Fruit fly (Drosophila melanogaster): ENCODE measurements around the gene tHMG1.

dm6 chr3R:22497025-22497424, 5.4 kb downstream of the tHMG1 start, which contains the start of gene Octbeta1R:
- TF ChIP-seq OdsH (GFP tag; optimal IDR thresholded peaks at IDR 0.05): no peak
- no peak for TF ChIP-seq CG6808 (GFP tag; optimal IDR thresholded peaks at IDR 0.05)
- TF ChIP-seq achi (GFP tag; optimal IDR thresholded peaks at IDR 0.05): no peak
- no peak for TF ChIP-seq CG3919 (GFP tag; optimal IDR thresholded peaks at IDR 0.05)
